Worm (Caenorhabditis elegans): ENCODE measurements around the gene F49C12.4.

DNA sequence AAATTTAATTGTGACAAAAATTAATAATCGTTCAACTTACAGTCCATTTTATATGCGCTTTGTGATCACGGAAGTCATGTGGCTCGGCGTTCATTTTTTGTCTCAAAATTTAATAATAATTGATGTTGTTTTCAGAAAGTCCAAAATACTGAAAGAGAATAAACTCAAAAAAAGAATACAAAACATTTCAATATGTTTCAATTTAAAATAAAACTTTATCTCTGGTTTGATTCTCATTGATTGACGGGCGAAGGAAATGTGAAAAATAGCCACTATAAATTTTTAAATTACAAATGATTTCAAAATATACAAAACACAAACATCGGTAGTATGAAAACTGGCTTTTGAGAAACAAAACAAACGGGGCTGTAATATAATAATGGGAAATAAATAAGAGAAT lies 35.3 kb upstream of the F49C12.4 start, which contains the start of gene T20D3.6:
- TF ChIP-seq dao-5 (tag; optimal IDR thresholded peaks at IDR 0.05) (no peak), him-1 (tag; optimal IDR thresholded peaks at IDR 0.05) (no peak)

Data from whole organism, L4/young adult.